Worm (Caenorhabditis elegans): ENCODE data around the gene srx-23.

- no peak for TF ChIP-seq W03F9.2 (tag; optimal IDR thresholded peaks at IDR 0.05)
- no peak for TF ChIP-seq him-1 (tag; optimal IDR thresholded peaks at IDR 0.05)
Observed at ce11 chrV:706918-707317, 24.8 kb downstream of the srx-23 start, which contains the start of gene srbc-38.
